Worm (Caenorhabditis elegans): Measurements from ENCODE around the gene set-1.

The set-1 gene

DNA sequence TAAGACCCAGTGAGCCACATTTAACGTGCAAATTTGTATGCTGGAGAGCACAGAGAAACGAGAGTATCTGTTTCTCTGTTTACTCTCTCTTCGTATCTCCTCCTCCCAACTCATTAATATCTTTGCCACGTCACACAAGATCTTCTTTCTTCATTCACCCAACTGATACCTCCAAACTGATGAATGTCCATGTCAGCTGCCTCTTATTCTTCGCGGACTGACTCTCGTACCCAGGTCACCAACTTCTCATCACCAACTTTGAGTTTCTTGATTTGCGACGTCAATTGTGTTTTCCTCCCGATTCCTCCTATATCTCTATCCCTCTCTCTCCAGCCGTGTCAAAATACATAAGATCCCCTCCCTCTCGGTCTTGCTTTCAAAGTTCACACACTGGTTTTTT, 49.8 kb downstream of the set-1 start (continued):
- TF ChIP-seq fkh-10 (GFP tag; optimal IDR thresholded peaks at IDR 0.05) (no peak), zag-1 (tag; optimal IDR thresholded peaks at IDR 0.05) (no peak), nhr-71 (tag; optimal IDR thresholded peaks at IDR 0.05) (peak; percentile 91), skn-1 (tag; optimal IDR thresholded peaks at IDR 0.05) (no peak), egl-27 (tag; optimal IDR thresholded peaks at IDR 0.05) (no peak), dpl-1 (GFP tag; optimal IDR thresholded peaks at IDR 0.05) (no peak), ceh-88 (GFP tag; IDR thresholded peaks at IDR 0.05) (peak; percentile 13; the same call in 1 of the 2 replicates), ets-5 (GFP tag; IDR thresholded peaks at IDR 0.05) (no peak), nhr-11 (tag; optimal IDR thresholded peaks at IDR 0.05) (peak; percentile 58), lir-3 (tag; optimal IDR thresholded peaks at IDR 0.05; ENCODE audit: poor library complexity) (peak; percentile 40), isw-1 (GFP tag; IDR thresholded peaks at IDR 0.05) (no peak), mab-9 (GFP tag; IDR thresholded peaks at IDR 0.05) (no peak), efl-1 (optimal IDR thresholded peaks at IDR 0.05) (peak in 1 of 2 experiments; percentile 11), efl-1 (GFP tag; optimal IDR thresholded peaks at IDR 0.05 in 1 of 2) (peak in 1 of 2 experiments; percentile 49), nhr-77 (tag; optimal IDR thresholded peaks at IDR 0.05) (no peak), aly-2 (tag; optimal IDR thresholded peaks at IDR 0.05) (no peak), ztf-11 (tag; optimal IDR thresholded peaks at IDR 0.05) (no peak), nhr-85 (tag) (no peak), pax-3 (tag; optimal IDR thresholded peaks at IDR 0.05) (no peak), dsc-1 (tag; optimal IDR thresholded peaks at IDR 0.05) (no peak), nhr-84 (tag; optimal IDR thresholded peaks at IDR 0.05) (no peak), unc-98 (GFP tag; IDR thresholded peaks at IDR 0.05) (no peak; the same call in 1 of the 2 replicates), nhr-19 (GFP tag; conservative IDR thresholded peaks at IDR 0.05) (peak; percentile 73), irx-1 (tag; optimal IDR thresholded peaks at IDR 0.05) (no peak), lin-35 (GFP tag; optimal IDR thresholded peaks at IDR 0.05) (peak in 1 of 2 experiments; percentile 14), sptf-1 (tag; optimal IDR thresholded peaks at IDR 0.05) (no peak), nhr-28 (tag; optimal IDR thresholded peaks at IDR 0.05) (no peak), elt-2 (tag; optimal IDR thresholded peaks at IDR 0.05) (no peak), rnt-1 (tag; optimal IDR thresholded peaks at IDR 0.05) (peak; percentile 86), ceh-8 (GFP tag; optimal IDR thresholded peaks at IDR 0.05) (no peak), hlh-4 (tag; optimal IDR thresholded peaks at IDR 0.05) (no peak)
